Worm (Caenorhabditis elegans): ENCODE measurements around the gene Y49E10.29.

Gene Y49E10.29

DNA sequence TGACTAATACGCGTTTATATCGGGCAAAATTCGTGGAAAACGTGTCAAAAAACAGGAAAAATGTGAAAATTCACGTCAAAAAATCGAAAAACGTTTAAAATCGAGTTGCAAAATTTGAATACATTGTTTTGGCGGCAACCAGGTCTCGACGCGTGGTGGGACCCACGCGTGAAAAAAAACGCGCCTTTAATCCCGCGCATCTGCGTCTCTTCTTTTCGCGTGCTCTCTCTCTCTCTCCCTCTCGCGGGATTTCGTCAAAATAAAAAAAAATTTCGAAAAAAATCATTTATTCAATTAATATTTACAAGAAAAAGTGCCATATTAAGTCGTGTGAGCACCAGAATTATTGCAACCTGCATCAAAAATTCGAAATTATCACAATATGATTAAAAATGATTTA, 15.7 kb upstream of the Y49E10.29 start, which contains the start of gene ani-1:
ani-1 (minus strand) TSS at position 61 of the 400 bp plus-strand sequence.
- no peak for TF ChIP-seq pqm-1 (tag; optimal IDR thresholded peaks at IDR 0.05)
- no peak for TF ChIP-seq ceh-63 (GFP tag; optimal IDR thresholded peaks at IDR 0.05)
- TF ChIP-seq unc-98 (GFP tag; IDR thresholded peaks at IDR 0.05): no peak
- no peak for TF ChIP-seq mab-9 (GFP tag; IDR thresholded peaks at IDR 0.05)
- no peak for TF ChIP-seq sptf-1 (tag; optimal IDR thresholded peaks at IDR 0.05)
- no peak for TF ChIP-seq mef-2 (tag; optimal IDR thresholded peaks at IDR 0.05)
- TF ChIP-seq ceh-82 (tag; optimal IDR thresholded peaks at IDR 0.05): peak; percentile 35 to 83 (median 60)
- no peak for TF ChIP-seq jun-1 (tag; optimal IDR thresholded peaks at IDR 0.05)
- peak; percentile 56 for TF ChIP-seq fkh-8 (tag; optimal IDR thresholded peaks at IDR 0.05)
- no peak for TF ChIP-seq unc-30 (tag; optimal IDR thresholded peaks at IDR 0.05)
- TF ChIP-seq mep-1 (tag; optimal IDR thresholded peaks at IDR 0.05): peak; percentile 69
- peak; percentile 66 for TF ChIP-seq rnt-1 (tag; optimal IDR thresholded peaks at IDR 0.05)
- peak; percentile 76 for TF ChIP-seq ama-1 (optimal IDR thresholded peaks at IDR 0.05)
- TF ChIP-seq snpc-4 (tag; optimal IDR thresholded peaks at IDR 0.05): no peak
- TF ChIP-seq nhr-12 (tag; optimal IDR thresholded peaks at IDR 0.05): no peak
- TF ChIP-seq lin-35 (GFP tag; optimal IDR thresholded peaks at IDR 0.05): peak; percentile 93 to 94
- TF ChIP-seq fkh-4 (tag; optimal IDR thresholded peaks at IDR 0.05; ENCODE audit: borderline replicate concordance): no peak
- TF ChIP-seq nhr-47 (tag; optimal IDR thresholded peaks at IDR 0.05): peak; percentile 79
- no peak for TF ChIP-seq blmp-1 (tag; optimal IDR thresholded peaks at IDR 0.05)
- TF ChIP-seq efl-1 (optimal IDR thresholded peaks at IDR 0.05): peak; percentile 91 to 97
- TF ChIP-seq efl-1 (GFP tag; optimal IDR thresholded peaks at IDR 0.05 in 1 of 2): peak; percentile 91 to 98
- no peak for TF ChIP-seq hpl-2 (GFP tag; optimal IDR thresholded peaks at IDR 0.05)
- TF ChIP-seq dsc-1 (tag; optimal IDR thresholded peaks at IDR 0.05): peak; percentile 19
- TF ChIP-seq mdl-1 (tag; optimal IDR thresholded peaks at IDR 0.05): peak in 1 of 2 experiments; percentile 46
- no peak for TF ChIP-seq fos-1 (tag; optimal IDR thresholded peaks at IDR 0.05)
- no peak for TF ChIP-seq efl-3 (GFP tag; optimal IDR thresholded peaks at IDR 0.05)
- no peak for TF ChIP-seq pag-3 (tag; optimal IDR thresholded peaks at IDR 0.05; ENCODE audit: borderline replicate concordance, insufficient read depth)
- no peak for TF ChIP-seq tlp-1 (tag; optimal IDR thresholded peaks at IDR 0.05)
- peak; percentile 68 for TF ChIP-seq tbx-2 (tag; optimal IDR thresholded peaks at IDR 0.05)
- no peak for TF ChIP-seq zag-1 (tag; optimal IDR thresholded peaks at IDR 0.05)
- TF ChIP-seq egl-27 (tag; optimal IDR thresholded peaks at IDR 0.05): no peak
- peak; percentile 61 for TF ChIP-seq skn-1 (tag; optimal IDR thresholded peaks at IDR 0.05)
- TF ChIP-seq zip-4 (GFP tag; optimal IDR thresholded peaks at IDR 0.05): no peak
- no peak for TF ChIP-seq aha-1 (tag; optimal IDR thresholded peaks at IDR 0.05)
- TF ChIP-seq nhr-77 (tag; optimal IDR thresholded peaks at IDR 0.05): peak; percentile 43
- TF ChIP-seq nhr-237 (tag; optimal IDR thresholded peaks at IDR 0.05): no peak
- peak; percentile 58 for TF ChIP-seq nhr-20 (tag; optimal IDR thresholded peaks at IDR 0.05)
- no peak for TF ChIP-seq hlh-4 (tag; optimal IDR thresholded peaks at IDR 0.05)
- peak; percentile 67 for TF ChIP-seq lin-39 (tag; optimal IDR thresholded peaks at IDR 0.05)
- no peak for TF ChIP-seq nhr-76 (tag; optimal IDR thresholded peaks at IDR 0.05)
- TF ChIP-seq nhr-85 (tag): peak; percentile 84
- TF ChIP-seq C16A3.4 (tag; optimal IDR thresholded peaks at IDR 0.05): peak; percentile 81
- no peak for TF ChIP-seq alr-1 (tag; optimal IDR thresholded peaks at IDR 0.05; ENCODE audit: borderline replicate concordance)
- no peak for TF ChIP-seq nhr-84 (tag; optimal IDR thresholded peaks at IDR 0.05)
- TF ChIP-seq pax-3 (tag; optimal IDR thresholded peaks at IDR 0.05): no peak
- TF ChIP-seq hlh-17 (GFP tag; optimal IDR thresholded peaks at IDR 0.05; ENCODE audit: borderline replicate concordance): no peak
- peak; percentile 66 for TF ChIP-seq xbp-1 (tag; optimal IDR thresholded peaks at IDR 0.05)
- peak; percentile 20 for TF ChIP-seq ztf-4 (tag; optimal IDR thresholded peaks at IDR 0.05)
- no peak for TF ChIP-seq C04F5.9 (tag; optimal IDR thresholded peaks at IDR 0.05)
- peak; percentile 79 for TF ChIP-seq nhr-71 (tag; optimal IDR thresholded peaks at IDR 0.05)
- TF ChIP-seq sup-37 (GFP tag; optimal IDR thresholded peaks at IDR 0.05): no peak
- no peak for TF ChIP-seq fkh-10 (GFP tag; optimal IDR thresholded peaks at IDR 0.05)
- no peak for TF ChIP-seq Y116A8C.19 (tag; optimal IDR thresholded peaks at IDR 0.05; ENCODE audit: borderline replicate concordance)
- peak; percentile 72 for TF ChIP-seq lin-13 (GFP tag; optimal IDR thresholded peaks at IDR 0.05)
- TF ChIP-seq lsy-2 (tag; optimal IDR thresholded peaks at IDR 0.05): peak; percentile 82 to 89

Data from whole organism, L1 larva.